Worm (Caenorhabditis elegans): ENCODE measurements around the gene F26A1.1.

F26A1.1 gene

ce11 chrIII:4849739-4850138 is 568 bp upstream of the F26A1.1 start, which contains the start of gene nonu-1:
Gene nonu-1 (minus strand): TSS chrIII:4849907.
- TF ChIP-seq egl-27 (tag; optimal IDR thresholded peaks at IDR 0.05) (no peak), ceh-28 (tag; optimal IDR thresholded peaks at IDR 0.05) (no peak), ceh-16 (tag; optimal IDR thresholded peaks at IDR 0.05) (no peak), jun-1 (tag; optimal IDR thresholded peaks at IDR 0.05) (no peak), unc-62 (GFP tag; optimal IDR thresholded peaks at IDR 0.05) (no peak), elt-2 (tag; optimal IDR thresholded peaks at IDR 0.05) (no peak), ceh-9 (tag; optimal IDR thresholded peaks at IDR 0.05) (no peak), aly-2 (tag; optimal IDR thresholded peaks at IDR 0.05) (no peak), ztf-4 (tag; optimal IDR thresholded peaks at IDR 0.05) (no peak), ama-1 (optimal IDR thresholded peaks at IDR 0.05) (no peak)

- no peak for TF ChIP-seq nhr-25 (tag; optimal IDR thresholded peaks at IDR 0.05)
- TF ChIP-seq egl-27 (tag; optimal IDR thresholded peaks at IDR 0.05): no peak
- TF ChIP-seq lsy-12 (tag; optimal IDR thresholded peaks at IDR 0.05): no peak
- TF ChIP-seq snpc-4 (tag; optimal IDR thresholded peaks at IDR 0.05): no peak
- no peak for TF ChIP-seq ztf-4 (tag; optimal IDR thresholded peaks at IDR 0.05)
- no peak for TF ChIP-seq egl-5 (tag; optimal IDR thresholded peaks at IDR 0.05)
- no peak for TF ChIP-seq R02D3.7 (tag; optimal IDR thresholded peaks at IDR 0.05)
- no peak for TF ChIP-seq unc-62 (GFP tag; optimal IDR thresholded peaks at IDR 0.05)
- no peak for TF ChIP-seq sea-2 (GFP tag; optimal IDR thresholded peaks at IDR 0.05)
- TF ChIP-seq skn-1 (tag; optimal IDR thresholded peaks at IDR 0.05): no peak
- no peak for TF ChIP-seq nhr-11 (tag; optimal IDR thresholded peaks at IDR 0.05)
- TF ChIP-seq elt-3 (tag; optimal IDR thresholded peaks at IDR 0.05): no peak
- TF ChIP-seq lin-39 (tag; optimal IDR thresholded peaks at IDR 0.05): no peak
- TF ChIP-seq ceh-16 (tag; optimal IDR thresholded peaks at IDR 0.05): no peak
- TF ChIP-seq ceh-9 (tag; optimal IDR thresholded peaks at IDR 0.05): no peak
- TF ChIP-seq ama-1 (optimal IDR thresholded peaks at IDR 0.05): no peak
- TF ChIP-seq nfya-1 (tag; optimal IDR thresholded peaks at IDR 0.05; ENCODE audit: insufficient read depth): no peak
Measured at ce11 chrIII:4852025-4852424, 1.7 kb downstream of the F26A1.1 start, which contains the start of gene ced-4. Gene ced-4 (plus strand): TSS chrIII:4852325.

ce11 chrIII:4854918-4855317 is 4.6 kb downstream of the F26A1.1 start, which contains the start of gene C35D10.8:
Gene C35D10.8 (plus strand): TSS chrIII:4855218.
- TF ChIP-seq zag-1 (tag; optimal IDR thresholded peaks at IDR 0.05): no peak

- TF ChIP-seq egl-27 (tag; optimal IDR thresholded peaks at IDR 0.05) (no peak), eor-1 (tag; optimal IDR thresholded peaks at IDR 0.05) (no peak), ceh-16 (tag; optimal IDR thresholded peaks at IDR 0.05) (no peak), hmg-11 (tag; optimal IDR thresholded peaks at IDR 0.05) (no peak), nhr-67 (tag; optimal IDR thresholded peaks at IDR 0.05) (no peak), daf-12 (tag; optimal IDR thresholded peaks at IDR 0.05) (no peak), nfya-1 (tag; optimal IDR thresholded peaks at IDR 0.05; ENCODE audit: insufficient read depth) (no peak), mml-1 (tag; optimal IDR thresholded peaks at IDR 0.05) (no peak), ceh-9 (tag; optimal IDR thresholded peaks at IDR 0.05) (no peak), fkh-2 (tag; optimal IDR thresholded peaks at IDR 0.05) (no peak), lsy-12 (tag; optimal IDR thresholded peaks at IDR 0.05) (no peak), zag-1 (tag; optimal IDR thresholded peaks at IDR 0.05) (no peak), ztf-11 (tag; optimal IDR thresholded peaks at IDR 0.05) (no peak), lin-39 (tag; optimal IDR thresholded peaks at IDR 0.05) (no peak), tbx-2 (tag; optimal IDR thresholded peaks at IDR 0.05) (no peak), nhr-43 (tag; optimal IDR thresholded peaks at IDR 0.05; ENCODE audit: poor library complexity, severe bottlenecking) (no peak), unc-39 (tag; optimal IDR thresholded peaks at IDR 0.05) (no peak), jun-1 (tag; optimal IDR thresholded peaks at IDR 0.05) (no peak)
Measured at ce11 chrIII:4856109-4856508, 5.8 kb downstream of the F26A1.1 start, which contains the start of gene C35D10.7. Gene C35D10.7 (plus strand): TSS chrIII:4856193.

ce11 chrIII:4856992-4857391 is 6.7 kb downstream of the F26A1.1 start:
- TF ChIP-seq fkh-10 (GFP tag; optimal IDR thresholded peaks at IDR 0.05): no peak
- TF ChIP-seq fkh-2 (tag; optimal IDR thresholded peaks at IDR 0.05): no peak
- no peak for TF ChIP-seq hmg-11 (tag; optimal IDR thresholded peaks at IDR 0.05)
- no peak for TF ChIP-seq snpc-4 (tag; optimal IDR thresholded peaks at IDR 0.05)
- TF ChIP-seq nhr-237 (tag; optimal IDR thresholded peaks at IDR 0.05): no peak
- no peak for TF ChIP-seq pqm-1 (tag; optimal IDR thresholded peaks at IDR 0.05)
- no peak for TF ChIP-seq lsy-12 (tag; optimal IDR thresholded peaks at IDR 0.05)
- TF ChIP-seq jun-1 (tag; optimal IDR thresholded peaks at IDR 0.05): no peak
- TF ChIP-seq mml-1 (tag; optimal IDR thresholded peaks at IDR 0.05): no peak
- TF ChIP-seq elt-1 (tag; optimal IDR thresholded peaks at IDR 0.05): no peak
- TF ChIP-seq elt-3 (tag; optimal IDR thresholded peaks at IDR 0.05): no peak
- TF ChIP-seq nhr-76 (tag; optimal IDR thresholded peaks at IDR 0.05): no peak
- TF ChIP-seq fos-1 (tag; optimal IDR thresholded peaks at IDR 0.05): no peak
- no peak for TF ChIP-seq unc-39 (tag; optimal IDR thresholded peaks at IDR 0.05)
- no peak for TF ChIP-seq nhr-43 (tag; optimal IDR thresholded peaks at IDR 0.05; ENCODE audit: poor library complexity, severe bottlenecking)
- no peak for TF ChIP-seq ceh-28 (tag; optimal IDR thresholded peaks at IDR 0.05)
- TF ChIP-seq pha-4 (tag; optimal IDR thresholded peaks at IDR 0.05): no peak
- TF ChIP-seq zag-1 (tag; optimal IDR thresholded peaks at IDR 0.05): no peak
- no peak for TF ChIP-seq nhr-11 (tag; optimal IDR thresholded peaks at IDR 0.05)
- no peak for TF ChIP-seq elt-2 (tag; optimal IDR thresholded peaks at IDR 0.05)
